Worm (Caenorhabditis elegans): ENCODE measurements around the gene Y116A8C.467.

The Y116A8C.467 gene

ce11 chrIV:17026568-17026967 lies 37.0 kb downstream of the Y116A8C.467 start:
- TF ChIP-seq Y55F3AM.14 (GFP tag; optimal IDR thresholded peaks at IDR 0.05) = no peak
- TF ChIP-seq ztf-11 (tag; optimal IDR thresholded peaks at IDR 0.05) = no peak
- TF ChIP-seq ama-1 (optimal IDR thresholded peaks at IDR 0.05) = no peak
- no peak for TF ChIP-seq egl-27 (tag; optimal IDR thresholded peaks at IDR 0.05)
- no peak for TF ChIP-seq mbf-1 (tag; optimal IDR thresholded peaks at IDR 0.05)
- no peak for TF ChIP-seq nhr-6 (tag; optimal IDR thresholded peaks at IDR 0.05)
- no peak for TF ChIP-seq ceh-16 (tag; optimal IDR thresholded peaks at IDR 0.05)
- no peak for TF ChIP-seq dmd-4 (tag; optimal IDR thresholded peaks at IDR 0.05)

- TF ChIP-seq ceh-16 (tag; optimal IDR thresholded peaks at IDR 0.05) (no peak), dmd-4 (tag; optimal IDR thresholded peaks at IDR 0.05) (no peak), gmeb-1 (tag; optimal IDR thresholded peaks at IDR 0.05) (no peak), ztf-1 (GFP tag; conservative IDR thresholded peaks at IDR 0.05) (no peak), snpc-4 (tag; optimal IDR thresholded peaks at IDR 0.05) (no peak), elt-3 (tag; optimal IDR thresholded peaks at IDR 0.05) (no peak)
These were observed 38.6 kb downstream of the Y116A8C.467 start, which contains the start of gene dct-13 for ce11 chrIV:17025017-17025416. Gene dct-13 (minus strand): TSS chrIV:17025117.

ce11 chrIV:17021042-17021441 lies 42.6 kb downstream of the Y116A8C.467 start:
- no peak for TF ChIP-seq gmeb-1 (tag; optimal IDR thresholded peaks at IDR 0.05)

ce11 chrIV:17010274-17010673 lies 53.3 kb downstream of the Y116A8C.467 start:
- TF ChIP-seq aly-2 (tag; optimal IDR thresholded peaks at IDR 0.05) (no peak), sem-4 (tag; optimal IDR thresholded peaks at IDR 0.05) (no peak), sma-9 (GFP tag; optimal IDR thresholded peaks at IDR 0.05) (no peak), sma-9 (tag; optimal IDR thresholded peaks at IDR 0.05) (no peak), nhr-12 (tag; optimal IDR thresholded peaks at IDR 0.05) (no peak), crh-2 (tag; optimal IDR thresholded peaks at IDR 0.05) (no peak), egl-27 (tag; optimal IDR thresholded peaks at IDR 0.05) (no peak), lin-11 (tag; optimal IDR thresholded peaks at IDR 0.05) (no peak), nhr-25 (tag; optimal IDR thresholded peaks at IDR 0.05) (no peak), gmeb-1 (tag; optimal IDR thresholded peaks at IDR 0.05) (no peak), sma-3 (GFP tag; optimal IDR thresholded peaks at IDR 0.05) (no peak), ceh-82 (tag; optimal IDR thresholded peaks at IDR 0.05) (no peak), nhr-77 (tag; optimal IDR thresholded peaks at IDR 0.05) (no peak)

Measured in whole organism, L2 larva.